Fruit fly (Drosophila melanogaster) whole organism, prepupa: ENCODE data around the gene tara.

Source experiments
- Blimp-1 ChIP-seq: fragments of 200-800 bp; sonication (Bioruptor generic); optimal IDR thresholded peaks from 3 replicates; lab custom pipeline; 2017; ENCODE audit warnings: missing biosample characterization, missing genetic modification characterization, mild to moderate bottlenecking, moderate library complexity, missing genetic modification reagents
- CG1621 ChIP-seq: fragments of 200-800 bp; sonication (Bioruptor generic); optimal IDR thresholded peaks from 3 replicates; lab custom pipeline; 2018; ENCODE audit warnings: missing biosample characterization, mild to moderate bottlenecking, missing genetic modification characterization
- CG3032 ChIP-seq: fragments of 200-800 bp; optimal IDR thresholded peaks from 2 replicates; lab custom pipeline; 2019; ENCODE audit warnings: missing biosample characterization, mild to moderate bottlenecking, missing genetic modification characterization, moderate library complexity
- CG31627 ChIP-seq: fragments of 200-800 bp; sonication (Bioruptor generic); optimal IDR thresholded peaks from 3 replicates; lab custom pipeline; 2016; ENCODE audit warnings: missing biosample characterization, missing genetic modification characterization
- CG8119 ChIP-seq: fragments of 200-800 bp; sonication (Bioruptor generic); IDR thresholded peaks from 3 replicates; pipeline ENCODE4 v1.3.6; 2022; ENCODE audit warnings: missing biosample characterization, missing genetic modification characterization
- Lpt ChIP-seq: fragments of 200-800 bp; sonication (Bioruptor generic); optimal IDR thresholded peaks from 3 replicates; lab custom pipeline; 2016; ENCODE audit warnings: missing biosample characterization, missing genetic modification characterization
- Sox15 ChIP-seq: fragments of 200-800 bp; sonication (Bioruptor generic); optimal IDR thresholded peaks from 3 replicates; lab custom pipeline; 2016; ENCODE audit warnings: missing biosample characterization, missing genetic modification characterization
- acj6 ChIP-seq: fragments of 200-800 bp; sonication (Bioruptor generic); optimal IDR thresholded peaks from 3 replicates; lab custom pipeline; 2016; ENCODE audit warnings: missing biosample characterization, missing genetic modification characterization
- eg ChIP-seq: fragments of 200-800 bp; sonication (Bioruptor generic); IDR thresholded peaks from 3 replicates; pipeline ENCODE4 v1.3.6; 2022; ENCODE audit warnings: missing biosample characterization, missing genetic modification characterization

dm6 chr3R:16239304-16239703 lies 13.9 kb downstream of the tara start:
- no peak for TF ChIP-seq Blimp-1 (GFP tag; lab: Kevin White, UChicago)
- no peak for TF ChIP-seq CG31627
- no peak for TF ChIP-seq CG8119 (GFP tag; lab: Robert Waterston, UW)
- TF ChIP-seq Sox15 (GFP tag; lab: Kevin White, UChicago): no peak
- TF ChIP-seq Lpt: no peak
- TF ChIP-seq acj6: no peak
- TF ChIP-seq CG3032 (tag; lab: Kevin White, UChicago): no peak
- no peak for TF ChIP-seq CG1621
- TF ChIP-seq eg: no peak
